Fruit fly (Drosophila melanogaster) whole organism, embryonic: ENCODE measurements around the gene PIG-B.

Experiments
- Ada2b ChIP-seq: fragments of 200-800 bp; sonication (Bioruptor generic); IDR thresholded peaks from 2 replicates; pipeline ENCODE4 v1.3.6; 2022; ENCODE audit warnings: missing biosample characterization, missing genetic modification characterization
- Atf-2 ChIP-seq: fragments of 200-800 bp; sonication (Bioruptor generic); optimal IDR thresholded peaks from 2 replicates; lab custom pipeline; 2016; ENCODE audit warnings: missing biosample characterization, missing genetic modification characterization
- Atf6 ChIP-seq: fragments of 200-800 bp; sonication (Bioruptor generic); IDR thresholded peaks from 2 replicates; pipeline ENCODE4 v1.3.6; 2022; ENCODE audit warnings: missing biosample characterization, missing genetic modification characterization
- CG10147 ChIP-seq: fragments of 200-800 bp; sonication (Bioruptor generic); optimal IDR thresholded peaks from 2 replicates; lab custom pipeline; 2019; ENCODE audit warnings: missing biosample characterization, mild to moderate bottlenecking, missing genetic modification characterization, moderate library complexity
- CG10274 ChIP-seq: fragments of 200-800 bp; sonication (Bioruptor generic); optimal IDR thresholded peaks from 3 replicates; lab custom pipeline; 2017; ENCODE audit warnings: missing biosample characterization, mild to moderate bottlenecking, missing genetic modification characterization
- CG12104 ChIP-seq: fragments of 200-800 bp; sonication (Bioruptor generic); optimal IDR thresholded peaks from 3 replicates; lab custom pipeline; 2016; ENCODE audit warnings: missing biosample characterization, missing genetic modification characterization
- CG12659 ChIP-seq: fragments of 200-800 bp; sonication (Bioruptor generic); optimal IDR thresholded peaks from 3 replicates; lab custom pipeline; 2017; ENCODE audit warnings: mild to moderate bottlenecking, missing biosample characterization, missing genetic modification reagents, missing genetic modification characterization
- CG13287 ChIP-seq: fragments of 200-800 bp; sonication (Bioruptor generic); IDR thresholded peaks from 2 replicates; pipeline ENCODE4 v1.3.6; 2022; ENCODE audit warnings: missing biosample characterization, missing genetic modification characterization; ENCODE audit not compliant: partially characterized antibody
- CG13424 ChIP-seq: fragments of 200-800 bp; sonication (Bioruptor generic); optimal IDR thresholded peaks from 2 replicates; lab custom pipeline; 2019; ENCODE audit warnings: missing biosample characterization, mild to moderate bottlenecking, missing genetic modification characterization, moderate library complexity
- CG16813 ChIP-seq: fragments of 200-800 bp; sonication (Bioruptor generic); IDR thresholded peaks from 3 replicates; pipeline ENCODE4 v1.3.6; 2022; ENCODE audit warnings: missing biosample characterization, missing genetic modification characterization; ENCODE audit not compliant: partially characterized antibody
- CG16815 ChIP-seq: fragments of 200-800 bp; sonication (Bioruptor generic); optimal IDR thresholded peaks from 3 replicates; lab custom pipeline; 2017; ENCODE audit warnings: missing biosample characterization, mild to moderate bottlenecking, missing genetic modification characterization
- CG17912 ChIP-seq: fragments of 200-800 bp; sonication (Bioruptor generic); optimal IDR thresholded peaks from 2 replicates; lab custom pipeline; 2018; ENCODE audit warnings: missing biosample characterization, mild to moderate bottlenecking, missing genetic modification characterization
- CG18262 ChIP-seq: fragments of 200-800 bp; optimal IDR thresholded peaks from 3 replicates; lab custom pipeline; 2019; ENCODE audit warnings: missing biosample characterization, mild to moderate bottlenecking, missing genetic modification characterization, moderate library complexity
- CG18619 ChIP-seq: fragments of 200-800 bp; sonication (Bioruptor generic); optimal IDR thresholded peaks from 3 replicates; lab custom pipeline; 2017; ENCODE audit warnings: missing biosample characterization, mild to moderate bottlenecking, missing genetic modification characterization
- CG2116 ChIP-seq: fragments of 200-800 bp; sonication (Bioruptor generic); optimal IDR thresholded peaks from 3 replicates; lab custom pipeline; 2018; ENCODE audit warnings: missing biosample characterization, mild to moderate bottlenecking, missing genetic modification characterization
- CG32767 ChIP-seq: fragments of 200-800 bp; sonication (Bioruptor generic); IDR thresholded peaks from 2 replicates; pipeline ENCODE4 v1.3.6; 2022; ENCODE audit warnings: missing biosample characterization, missing genetic modification characterization
- CG4707 ChIP-seq: fragments of 200-800 bp; sonication (Bioruptor generic); optimal IDR thresholded peaks from 2 replicates; lab custom pipeline; 2018; ENCODE audit warnings: missing biosample characterization, mild to moderate bottlenecking, missing genetic modification characterization, moderate library complexity
- CG4730 ChIP-seq: fragments of 200-800 bp; sonication (Bioruptor generic); IDR thresholded peaks from 2 replicates; pipeline ENCODE4 v1.3.6; 2022; ENCODE audit warnings: missing biosample characterization, missing genetic modification characterization
- CG4820 ChIP-seq: fragments of 200-800 bp; sonication (Bioruptor generic); optimal IDR thresholded peaks from 3 replicates; lab custom pipeline; 2016; ENCODE audit warnings: missing biosample characterization, missing genetic modification characterization
- CG6683 ChIP-seq: fragments of 200-800 bp; sonication (Bioruptor generic); optimal IDR thresholded peaks from 2 replicates; lab custom pipeline; 2017; ENCODE audit warnings: missing biosample characterization, mild to moderate bottlenecking, missing genetic modification characterization, missing genetic modification reagents
- CG6791 ChIP-seq: fragments of 200-800 bp; sonication (Bioruptor generic); IDR thresholded peaks from 3 replicates; pipeline ENCODE4 v1.3.6; 2022; ENCODE audit warnings: missing biosample characterization, missing genetic modification characterization; ENCODE audit not compliant: partially characterized antibody
- CG7357 ChIP-seq: fragments of 200-800 bp; sonication (Bioruptor generic); IDR thresholded peaks from 3 replicates; pipeline ENCODE4 v1.3.6; 2022; ENCODE audit warnings: missing biosample characterization, missing genetic modification characterization
- CG8281 ChIP-seq: fragments of 200-800 bp; sonication (Bioruptor generic); optimal IDR thresholded peaks from 2 replicates; lab custom pipeline; 2018; ENCODE audit warnings: missing biosample characterization, mild to moderate bottlenecking, missing genetic modification characterization, moderate library complexity
- CG8765 ChIP-seq: fragments of 200-800 bp; sonication (Bioruptor generic); IDR thresholded peaks from 2 replicates; pipeline ENCODE4 v1.3.6; 2022; ENCODE audit warnings: missing biosample characterization, missing genetic modification characterization
- CG8944 ChIP-seq: fragments of 200-800 bp; sonication (Bioruptor generic); optimal IDR thresholded peaks from 3 replicates; lab custom pipeline; 2016; ENCODE audit warnings: missing biosample characterization, missing genetic modification characterization
- D19A ChIP-seq: fragments of 200-800 bp; optimal IDR thresholded peaks from 3 replicates; lab custom pipeline; 2019; ENCODE audit warnings: missing biosample characterization, mild to moderate bottlenecking, missing genetic modification characterization, moderate library complexity
- Fer2 ChIP-seq: fragments of 200-800 bp; sonication (Bioruptor generic); optimal IDR thresholded peaks from 2 replicates; lab custom pipeline; 2018; ENCODE audit warnings: missing biosample characterization, mild to moderate bottlenecking, missing genetic modification characterization, moderate library complexity
- Hey ChIP-seq: fragments of 200-800 bp; sonication (Bioruptor generic); optimal IDR thresholded peaks from 3 replicates; lab custom pipeline; 2018; ENCODE audit warnings: missing biosample characterization, mild to moderate bottlenecking, missing genetic modification characterization
- MBD-R2 ChIP-seq: fragments of 200-800 bp; sonication (Bioruptor generic); IDR thresholded peaks from 2 replicates; pipeline ENCODE4 v1.3.6; 2022; ENCODE audit warnings: missing biosample characterization, missing genetic modification characterization
- MESR4 ChIP-seq: fragments of 200-800 bp; sonication (Bioruptor generic); optimal IDR thresholded peaks from 2 replicates; lab custom pipeline; 2018; ENCODE audit warnings: missing biosample characterization, mild to moderate bottlenecking, missing genetic modification characterization, moderate library complexity
- Opbp ChIP-seq: fragments of 200-800 bp; sonication (Bioruptor generic); IDR thresholded peaks from 3 replicates; pipeline ENCODE4 v1.3.6; 2022; ENCODE audit warnings: missing biosample characterization, missing genetic modification characterization; ENCODE audit not compliant: partially characterized antibody
- Stat92E ChIP-seq, 3 experiments: fragments of >200 bp in 2 of 3; fragments of 200-800 bp in 1 of 3; sonication (Bioruptor generic) in 1 of 3; optimal IDR thresholded peaks; 2 replicates each; lab custom pipeline; 2017 to 2019; ENCODE audit warnings: missing biosample characterization in 3 of 3, missing genetic modification characterization in 3 of 3, mild to moderate bottlenecking in 1 of 3, moderate library complexity in 1 of 3
- Tbp ChIP-seq: fragments of >200 bp; optimal IDR thresholded peaks from 2 replicates; lab custom pipeline; 2018; ENCODE audit warnings: missing biosample characterization, missing genetic modification characterization
- ap ChIP-seq: fragments of 200-800 bp; sonication (Bioruptor generic); IDR thresholded peaks from 2 replicates; pipeline ENCODE4 v1.3.6; 2022; ENCODE audit warnings: missing biosample characterization, missing genetic modification characterization
- bigmax ChIP-seq: fragments of 200-800 bp; sonication (Bioruptor generic); optimal IDR thresholded peaks from 2 replicates; lab custom pipeline; 2018; ENCODE audit warnings: missing biosample characterization, mild to moderate bottlenecking, missing genetic modification characterization
- bowl ChIP-seq: fragments of 200-800 bp; sonication (Bioruptor generic); IDR thresholded peaks from 2 replicates; pipeline ENCODE4 v1.3.6; 2022; ENCODE audit warnings: missing biosample characterization, missing genetic modification characterization
- cg ChIP-seq: fragments of 200-800 bp; sonication (Bioruptor generic); optimal IDR thresholded peaks from 3 replicates; lab custom pipeline; 2019; ENCODE audit warnings: missing biosample characterization, mild to moderate bottlenecking, missing genetic modification characterization, moderate library complexity
- en ChIP-seq: fragments of 200-800 bp; sonication (Bioruptor generic); optimal IDR thresholded peaks from 2 replicates; lab custom pipeline; 2016; ENCODE audit warnings: missing biosample characterization, missing genetic modification characterization
- hkb ChIP-seq, 2 experiments: fragments of 200-800 bp in 1 of 2; fragments of >200 bp in 1 of 2; sonication (Bioruptor generic) in 1 of 2; IDR thresholded peaks in 1 of 2; optimal IDR thresholded peaks in 1 of 2; 2 replicates each; pipeline versions ENCODE4 v1.3.6 to Lab custom; 2017 to 2022; ENCODE audit warnings: missing biosample characterization in 1 of 2, missing genetic modification characterization in 1 of 2
- insv ChIP-seq, 2 experiments: fragments of 200-800 bp; sonication (Bioruptor generic); optimal IDR thresholded peaks; 3 replicates each; lab custom pipeline; 2016 to 2018; ENCODE audit warnings: missing biosample characterization in 2 of 2, missing genetic modification characterization in 2 of 2
- ken ChIP-seq: fragments of 200-800 bp; sonication (Bioruptor generic); IDR thresholded peaks from 3 replicates; pipeline ENCODE4 v1.3.6; 2022; ENCODE audit warnings: missing biosample characterization, missing genetic modification characterization
- luna ChIP-seq: fragments of 200-800 bp; sonication (Bioruptor generic); optimal IDR thresholded peaks from 2 replicates; lab custom pipeline; 2016; ENCODE audit warnings: missing biosample characterization, missing genetic modification characterization
- mam ChIP-seq: fragments of 200-800 bp; sonication (Bioruptor generic); optimal IDR thresholded peaks from 3 replicates; lab custom pipeline; 2016; ENCODE audit warnings: missing biosample characterization, missing genetic modification characterization
- mirr ChIP-seq: fragments of 200-800 bp; sonication (Bioruptor generic); optimal IDR thresholded peaks from 3 replicates; lab custom pipeline; 2018; ENCODE audit warnings: missing biosample characterization, mild to moderate bottlenecking, missing genetic modification characterization
- nmo ChIP-seq: fragments of 200-800 bp; sonication (Bioruptor generic); optimal IDR thresholded peaks from 2 replicates; lab custom pipeline; 2018; ENCODE audit warnings: missing biosample characterization, mild to moderate bottlenecking, missing genetic modification characterization, moderate library complexity
- odd ChIP-seq: fragments of 200-800 bp; sonication (Bioruptor generic); optimal IDR thresholded peaks from 2 replicates; lab custom pipeline; 2017; ENCODE audit warnings: missing biosample characterization, mild to moderate bottlenecking, missing genetic modification characterization
- psq ChIP-seq: fragments of 200-800 bp; sonication (Bioruptor generic); optimal IDR thresholded peaks from 2 replicates; lab custom pipeline; 2017; ENCODE audit warnings: missing biosample characterization, missing genetic modification characterization
- ro ChIP-seq: fragments of 200-800 bp; sonication (Bioruptor generic); IDR thresholded peaks from 2 replicates; pipeline ENCODE4 v1.3.6; 2022; ENCODE audit warnings: missing biosample characterization, missing genetic modification characterization
- scrt ChIP-seq: fragments of 200-800 bp; sonication (Bioruptor generic); optimal IDR thresholded peaks from 2 replicates; lab custom pipeline; 2018; ENCODE audit warnings: missing biosample characterization, mild to moderate bottlenecking, missing genetic modification characterization, moderate library complexity
- sens-2 ChIP-seq: fragments of 200-800 bp; sonication (Bioruptor generic); IDR thresholded peaks from 2 replicates; pipeline ENCODE4 v1.3.6; 2022; ENCODE audit warnings: missing biosample characterization, missing genetic modification characterization
- slp2 ChIP-seq: fragments of 200-800 bp; sonication (Bioruptor generic); optimal IDR thresholded peaks from 2 replicates; lab custom pipeline; 2016; ENCODE audit warnings: missing biosample characterization, missing genetic modification characterization

PIG-B gene

dm6 chr3L:3809943-3810342 is 1.1 kb upstream of the PIG-B start, which contains the start of gene CG32262 (continued):
- TF ChIP-seq mam (no peak), MBD-R2 (peak; percentile 84), Fer2 (no peak), Atf-2 (no peak), ro (GFP tag; lab: Robert Waterston, UW) (no peak), Opbp (peak; percentile 54; the same call in 2 of the 3 replicates), ap (GFP tag; lab: Robert Waterston, UW) (no peak), CG18619 (GFP tag; lab: Kevin White, UChicago) (no peak), bigmax (GFP tag; lab: Kevin White, UChicago) (no peak), Atf6 (no peak), D19A (tag; lab: Kevin White, UChicago) (no peak), Hey (tag; lab: Kevin White, UChicago) (no peak), CG16815 (GFP tag; lab: Kevin White, UChicago) (no peak), Stat92E (GFP tag; optimal IDR thresholded peaks at IDR 0.05; lab: Kevin White, UChicago) (peak in 1 of 3 experiments; percentile 35), bowl (GFP tag; lab: Robert Waterston, UW) (no peak), Ada2b (GFP tag; lab: Robert Waterston, UW) (no peak), slp2 (GFP tag; lab: Kevin White, UChicago) (no peak), sens-2 (GFP tag; lab: Robert Waterston, UW) (no peak), nmo (no peak), CG6683 (GFP tag; lab: Kevin White, UChicago) (no peak), CG12659 (GFP tag; lab: Kevin White, UChicago) (no peak), Tbp (GFP tag; lab: Kevin White, UChicago) (no peak), CG4820 (GFP tag; lab: Kevin White, UChicago) (no peak), ken (GFP tag; lab: Robert Waterston, UW) (no peak), CG18262 (tag; lab: Kevin White, UChicago) (no peak), CG17912 (no peak), CG2116 (GFP tag; lab: Kevin White, UChicago) (peak; percentile 47), en (no peak), CG13424 (no peak), CG4730 (GFP tag; lab: Robert Waterston, UW) (no peak), CG10274 (no peak), MESR4 (GFP tag; lab: Kevin White, UChicago) (peak; percentile 92), CG6791 (GFP tag; lab: Robert Waterston, UW) (peak; percentile 72), CG13287 (GFP tag; lab: Robert Waterston, UW) (peak; percentile 80), hkb (optimal IDR thresholded peaks at IDR 0.05; lab: Kevin White, UChicago) (no peak), hkb (GFP tag; IDR thresholded peaks at IDR 0.05; lab: Robert Waterston, UW) (no peak), CG8944 (GFP tag; lab: Kevin White, UChicago) (no peak), luna (GFP tag; lab: Kevin White, UChicago) (no peak), CG8281 (tag; lab: Kevin White, UChicago) (no peak), insv (GFP tag; optimal IDR thresholded peaks at IDR 0.05; lab: Kevin White, UChicago) (no peak), odd (GFP tag; lab: Kevin White, UChicago) (no peak), CG16813 (peak; percentile 57; the same call in 2 of the 3 replicates), CG4707 (no peak), CG7357 (GFP tag; lab: Robert Waterston, UW) (no peak), CG8765 (GFP tag; lab: Robert Waterston, UW) (no peak), scrt (GFP tag; lab: Kevin White, UChicago) (no peak), mirr (GFP tag; lab: Kevin White, UChicago) (peak; percentile 5), CG32767 (GFP tag; lab: Robert Waterston, UW) (no peak), CG12104 (GFP tag; lab: Kevin White, UChicago) (no peak), psq (GFP tag; lab: Kevin White, UChicago) (no peak), CG10147 (GFP tag; lab: Kevin White, UChicago) (peak; percentile 17), cg (GFP tag; lab: Kevin White, UChicago) (no peak)
